Fruit fly (Drosophila melanogaster) whole organism, embryonic: ENCODE measurements around the gene CG33664.

Experiments
- CG6272 ChIP-seq: fragments of 200-800 bp; sonication (Bioruptor generic); IDR thresholded peaks from 2 replicates; pipeline ENCODE4 v1.3.6; 2022; ENCODE audit warnings: missing biosample characterization, missing genetic modification characterization
- CkIIα-i1 ChIP-seq: fragments of 200-800 bp; sonication (Bioruptor generic); IDR thresholded peaks from 2 replicates; pipeline ENCODE4 v1.3.6; 2022; ENCODE audit warnings: missing biosample characterization, missing genetic modification characterization
- Hsf ChIP-seq: fragments of 200-800 bp; sonication (Bioruptor generic); optimal IDR thresholded peaks from 3 replicates; lab custom pipeline; 2016; ENCODE audit warnings: missing biosample characterization, missing genetic modification characterization
- emc ChIP-seq: fragments of 200-800 bp; sonication (Bioruptor generic); optimal IDR thresholded peaks from 2 replicates; lab custom pipeline; 2016; ENCODE audit warnings: missing biosample characterization, missing genetic modification characterization

- TF ChIP-seq CkIIα-i1 (no peak), CG6272 (GFP tag; lab: Robert Waterston, UW) (no peak), Hsf (GFP tag; lab: Kevin White, UChicago) (no peak), emc (GFP tag; lab: Kevin White, UChicago) (no peak)
Measured at dm6 chrX:6346153-6346552, 37.9 kb upstream of the CG33664 start.
